Worm (Caenorhabditis elegans): ENCODE data around the gene T01G5.8.
A peak's percentile ranks its signal among the peaks of the same experiment; 100 is the strongest.
"Not testable (repeated sequence)": the region's sequence is repeated elsewhere in the genome, so short reads cannot be mapped to it uniquely, and the experiment has no call there.

The T01G5.8 gene

ce11 chrV:15085335-15085800 lies 30.7 kb upstream of the T01G5.8 start, which contains the start of the genes ahsa-1 and C01G10.7:
Gene ahsa-1 (minus strand): TSS chrV:15085385.
Gene C01G10.7 (plus strand): TSS chrV:15085747.
- TF ChIP-seq cog-1 (tag; optimal IDR thresholded peaks at IDR 0.05) (peak; percentile 83), klf-2 (GFP tag; conservative IDR thresholded peaks at IDR 0.05) (no peak), T22C8.4 (GFP tag; IDR thresholded peaks at IDR 0.05) (no peak), flt-1 (GFP tag; IDR thresholded peaks at IDR 0.05) (peak; percentile 77), tab-1 (GFP tag; IDR thresholded peaks at IDR 0.05) (no peak), ztf-23 (GFP tag; IDR thresholded peaks at IDR 0.05) (peak; percentile 89)

ce11 chrV:15087207-15087706 lies 28.8 kb upstream of the T01G5.8 start, which contains the start of the genes C01G10.15 and C01G10.6:
Gene C01G10.15 (minus strand): TSS chrV:15087307.
Gene C01G10.6 (plus strand): TSS chrV:15087656.
- TF ChIP-seq ztf-29 (GFP tag; IDR thresholded peaks at IDR 0.05) (no peak), med-1 (GFP tag; optimal IDR thresholded peaks at IDR 0.05; ENCODE audit: insufficient read depth) (no peak), flt-1 (GFP tag; IDR thresholded peaks at IDR 0.05) (no peak), T22C8.4 (GFP tag; IDR thresholded peaks at IDR 0.05) (no peak), ztf-23 (GFP tag; IDR thresholded peaks at IDR 0.05) (no peak), tab-1 (GFP tag; IDR thresholded peaks at IDR 0.05) (no peak), klf-2 (GFP tag; conservative IDR thresholded peaks at IDR 0.05) (no peak), ref-1 (GFP tag; conservative IDR thresholded peaks at IDR 0.05) (no peak), cog-1 (tag; optimal IDR thresholded peaks at IDR 0.05) (no peak)

ce11 chrV:15088613-15089012 lies 27.5 kb upstream of the T01G5.8 start, which contains the start of gene C01G10.18:
Gene C01G10.18 (minus strand): TSS chrV:15088713.
- TF ChIP-seq ztf-23 (GFP tag; IDR thresholded peaks at IDR 0.05) (no peak), klf-2 (GFP tag; conservative IDR thresholded peaks at IDR 0.05) (no peak), flt-1 (GFP tag; IDR thresholded peaks at IDR 0.05) (no peak), cog-1 (tag; optimal IDR thresholded peaks at IDR 0.05) (no peak), ref-1 (GFP tag; conservative IDR thresholded peaks at IDR 0.05) (no peak), tab-1 (GFP tag; IDR thresholded peaks at IDR 0.05) (no peak)

ce11 chrV:15089438-15089837 lies 26.6 kb upstream of the T01G5.8 start, which contains the start of the genes C01G10.5 and C01G10.4:
Gene C01G10.5 (minus strand): TSS chrV:15089538.
Gene C01G10.4 (plus strand): TSS chrV:15089740.
- no peak for TF ChIP-seq klf-2 (GFP tag; conservative IDR thresholded peaks at IDR 0.05)
- no peak for TF ChIP-seq T22C8.4 (GFP tag; IDR thresholded peaks at IDR 0.05)
- TF ChIP-seq ref-1 (GFP tag; conservative IDR thresholded peaks at IDR 0.05) = no peak
- TF ChIP-seq ztf-23 (GFP tag; IDR thresholded peaks at IDR 0.05) = no peak
- no peak for TF ChIP-seq med-1 (GFP tag; optimal IDR thresholded peaks at IDR 0.05; ENCODE audit: insufficient read depth)
- no peak for TF ChIP-seq ztf-29 (GFP tag; IDR thresholded peaks at IDR 0.05)
- no peak for TF ChIP-seq cog-1 (tag; optimal IDR thresholded peaks at IDR 0.05)
- TF ChIP-seq flt-1 (GFP tag; IDR thresholded peaks at IDR 0.05) = no peak
- TF ChIP-seq tab-1 (GFP tag; IDR thresholded peaks at IDR 0.05) = no peak

- TF ChIP-seq cog-1 (tag; optimal IDR thresholded peaks at IDR 0.05) (no peak), ref-1 (GFP tag; conservative IDR thresholded peaks at IDR 0.05) (no peak), klf-2 (GFP tag; conservative IDR thresholded peaks at IDR 0.05) (no peak), T22C8.4 (GFP tag; IDR thresholded peaks at IDR 0.05) (no peak), flt-1 (GFP tag; IDR thresholded peaks at IDR 0.05) (no peak)
Observed at ce11 chrV:15090457-15090856, 25.6 kb upstream of the T01G5.8 start, which contains the start of gene C01G10.17. Gene C01G10.17 (plus strand): TSS chrV:15090757.

ce11 chrV:15092666-15093065 lies 23.4 kb upstream of the T01G5.8 start, which contains the start of gene txt-12:
Gene txt-12 (plus strand): TSS chrV:15092966.
- TF ChIP-seq cog-1 (tag; optimal IDR thresholded peaks at IDR 0.05) (no peak), T22C8.4 (GFP tag; IDR thresholded peaks at IDR 0.05) (no peak), med-1 (GFP tag; optimal IDR thresholded peaks at IDR 0.05; ENCODE audit: insufficient read depth) (no peak), tab-1 (GFP tag; IDR thresholded peaks at IDR 0.05) (no peak), ztf-29 (GFP tag; IDR thresholded peaks at IDR 0.05) (no peak), klf-2 (GFP tag; conservative IDR thresholded peaks at IDR 0.05) (no peak), ref-1 (GFP tag; conservative IDR thresholded peaks at IDR 0.05) (no peak), ztf-23 (GFP tag; IDR thresholded peaks at IDR 0.05) (no peak), flt-1 (GFP tag; IDR thresholded peaks at IDR 0.05) (no peak)

ce11 chrV:15094749-15095148 lies 21.3 kb upstream of the T01G5.8 start, which contains the start of gene srx-78:
Gene srx-78 (plus strand): TSS chrV:15095049.
- TF ChIP-seq ztf-23 (GFP tag; IDR thresholded peaks at IDR 0.05) (no peak), T22C8.4 (GFP tag; IDR thresholded peaks at IDR 0.05) (no peak), flt-1 (GFP tag; IDR thresholded peaks at IDR 0.05) (no peak), klf-2 (GFP tag; conservative IDR thresholded peaks at IDR 0.05) (no peak), tab-1 (GFP tag; IDR thresholded peaks at IDR 0.05) (no peak), cog-1 (tag; optimal IDR thresholded peaks at IDR 0.05) (no peak)

- no peak for TF ChIP-seq ref-1 (GFP tag; conservative IDR thresholded peaks at IDR 0.05)
- TF ChIP-seq med-1 (GFP tag; optimal IDR thresholded peaks at IDR 0.05; ENCODE audit: insufficient read depth) = no peak
- TF ChIP-seq cog-1 (tag; optimal IDR thresholded peaks at IDR 0.05) = no peak
- TF ChIP-seq T22C8.4 (GFP tag; IDR thresholded peaks at IDR 0.05) = no peak
- TF ChIP-seq tab-1 (GFP tag; IDR thresholded peaks at IDR 0.05) = no peak
- TF ChIP-seq flt-1 (GFP tag; IDR thresholded peaks at IDR 0.05) = no peak
- no peak for TF ChIP-seq ztf-23 (GFP tag; IDR thresholded peaks at IDR 0.05)
- TF ChIP-seq klf-2 (GFP tag; conservative IDR thresholded peaks at IDR 0.05) = no peak
- TF ChIP-seq ztf-29 (GFP tag; IDR thresholded peaks at IDR 0.05) = no peak
Observed at ce11 chrV:15099447-15099846, 16.6 kb upstream of the T01G5.8 start, which contains the start of gene C01G10.1. Gene C01G10.1 (plus strand): TSS chrV:15099747.

ce11 chrV:15105893-15106598 lies 10.0 kb upstream of the T01G5.8 start, which contains the start of gene C01G10.14:
Gene C01G10.14 (minus strand): TSS chrV:15105943.
- TF ChIP-seq klf-2 (GFP tag; conservative IDR thresholded peaks at IDR 0.05); ztf-23 (GFP tag; IDR thresholded peaks at IDR 0.05); ref-1 (GFP tag; conservative IDR thresholded peaks at IDR 0.05): not testable (repeated sequence)
